Fruit fly (Drosophila melanogaster) whole organism, embryonic: ENCODE data around the gene CG17625.
A peak's percentile ranks its signal among the peaks of the same experiment; 100 is the strongest.

Experiments used
- Asciz ChIP-seq: fragments of 200-800 bp; sonication (Bioruptor generic); optimal IDR thresholded peaks from 2 replicates; lab custom pipeline; 2017; ENCODE audit warnings: missing biosample characterization, mild to moderate bottlenecking, missing genetic modification characterization, missing genetic modification reagents
- CG12219 ChIP-seq: fragments of 200-800 bp; sonication (Bioruptor generic); optimal IDR thresholded peaks from 3 replicates; lab custom pipeline; 2018; ENCODE audit warnings: missing biosample characterization, mild to moderate bottlenecking, missing genetic modification characterization
- CG12299 ChIP-seq: fragments of 200-800 bp; sonication (Bioruptor generic); optimal IDR thresholded peaks from 2 replicates; lab custom pipeline; 2018; ENCODE audit warnings: missing biosample characterization, mild to moderate bottlenecking, missing genetic modification characterization
- CG14014 ChIP-seq: fragments of 200-800 bp; sonication (Bioruptor generic); IDR thresholded peaks from 2 replicates; pipeline ENCODE4 v1.3.6; 2022; ENCODE audit warnings: missing biosample characterization, missing genetic modification characterization
- CG15696 ChIP-seq: fragments of 200-800 bp; sonication (Bioruptor generic); optimal IDR thresholded peaks from 2 replicates; lab custom pipeline; 2019; ENCODE audit warnings: missing biosample characterization, mild to moderate bottlenecking, missing genetic modification characterization, moderate library complexity
- CG17802 ChIP-seq: fragments of 200-800 bp; sonication (Bioruptor generic); optimal IDR thresholded peaks from 2 replicates; lab custom pipeline; 2018; ENCODE audit warnings: missing biosample characterization, mild to moderate bottlenecking, missing genetic modification characterization, moderate library complexity
- CG31224 ChIP-seq: fragments of 200-800 bp; sonication (Bioruptor generic); IDR thresholded peaks from 2 replicates; pipeline ENCODE4 v1.3.6; 2022; ENCODE audit warnings: missing biosample characterization, missing genetic modification characterization
- CG3407 ChIP-seq: fragments of 200-800 bp; sonication (Bioruptor generic); optimal IDR thresholded peaks from 2 replicates; lab custom pipeline; 2018; ENCODE audit warnings: missing biosample characterization, mild to moderate bottlenecking, missing genetic modification characterization
- CG3847 ChIP-seq: fragments of 200-800 bp; sonication (Bioruptor generic); IDR thresholded peaks from 2 replicates; pipeline ENCODE4 v1.3.6; 2022; ENCODE audit warnings: missing biosample characterization, missing genetic modification characterization
- CG4617 ChIP-seq: fragments of 200-800 bp; sonication (Bioruptor generic); optimal IDR thresholded peaks from 3 replicates; lab custom pipeline; 2016; ENCODE audit warnings: missing biosample characterization, missing genetic modification characterization, borderline replicate concordance
- CG5245 ChIP-seq: fragments of 200-800 bp; sonication (Bioruptor generic); optimal IDR thresholded peaks from 3 replicates; lab custom pipeline; 2016; ENCODE audit warnings: missing biosample characterization, missing genetic modification characterization
- CG8359 ChIP-seq: fragments of 200-800 bp; sonication (Bioruptor generic); optimal IDR thresholded peaks from 2 replicates; lab custom pipeline; 2017; ENCODE audit warnings: missing biosample characterization, mild to moderate bottlenecking, missing genetic modification characterization, borderline replicate concordance
- CG8944 ChIP-seq: fragments of 200-800 bp; sonication (Bioruptor generic); optimal IDR thresholded peaks from 3 replicates; lab custom pipeline; 2016; ENCODE audit warnings: missing biosample characterization, missing genetic modification characterization
- CoRest ChIP-seq: fragments of 200-800 bp; sonication (Bioruptor generic); optimal IDR thresholded peaks from 3 replicates; lab custom pipeline; 2018; ENCODE audit warnings: missing biosample characterization, mild to moderate bottlenecking, missing genetic modification characterization, moderate library complexity
- Dbx ChIP-seq: fragments of 200-800 bp; sonication (Bioruptor generic); IDR thresholded peaks from 3 replicates; pipeline ENCODE4 v1.3.6; 2022; ENCODE audit warnings: missing biosample characterization, missing genetic modification characterization
- Deaf1 ChIP-seq: fragments of 200-800 bp; optimal IDR thresholded peaks from 3 replicates; lab custom pipeline; 2019; ENCODE audit warnings: missing biosample characterization, mild to moderate bottlenecking, missing genetic modification characterization, moderate library complexity
- Dip2 ChIP-seq: fragments of 200-800 bp; sonication (Bioruptor generic); IDR thresholded peaks from 2 replicates; pipeline ENCODE4 v1.3.6; 2022; ENCODE audit warnings: missing biosample characterization, missing genetic modification characterization
- Dip3 ChIP-seq: fragments of 200-800 bp; sonication (Bioruptor generic); optimal IDR thresholded peaks from 3 replicates; lab custom pipeline; 2016; ENCODE audit warnings: missing biosample characterization, missing genetic modification characterization
- Dll ChIP-seq: fragments of 200-800 bp; sonication (Bioruptor generic); IDR thresholded peaks from 4 replicates; pipeline ENCODE4 v1.3.6; 2022; ENCODE audit warnings: missing biosample characterization, missing genetic modification characterization; ENCODE audit not compliant: partially characterized antibody
- Ets65A ChIP-seq: fragments of 200-800 bp; sonication (Bioruptor generic); peaks from one replicate; lab custom pipeline; 2016; ENCODE audit warnings: missing biosample characterization, missing genetic modification characterization
- Gug ChIP-seq: fragments of 200-800 bp; sonication (Bioruptor generic); IDR thresholded peaks from 4 replicates; pipeline ENCODE4 v1.3.6; 2022; ENCODE audit warnings: missing biosample characterization, missing genetic modification characterization
- Hmr ChIP-seq: fragments of 200-800 bp; sonication (Bioruptor generic); optimal IDR thresholded peaks from 3 replicates; lab custom pipeline; 2017; ENCODE audit warnings: mild to moderate bottlenecking, missing biosample characterization, missing genetic modification reagents, missing genetic modification characterization
- Neu2 ChIP-seq: fragments of 200-800 bp; sonication (Bioruptor generic); optimal IDR thresholded peaks from 3 replicates; lab custom pipeline; 2016; ENCODE audit warnings: missing biosample characterization, missing genetic modification characterization, borderline replicate concordance
- Nf-YA ChIP-seq: fragments of 200-800 bp; sonication (Bioruptor generic); IDR thresholded peaks from 2 replicates; pipeline ENCODE4 v1.3.6; 2022; ENCODE audit warnings: missing biosample characterization, missing genetic modification characterization
- Nf-YB ChIP-seq: fragments of 200-800 bp; sonication (Bioruptor generic); optimal IDR thresholded peaks from 3 replicates; lab custom pipeline; 2019; ENCODE audit warnings: missing biosample characterization, mild to moderate bottlenecking, missing genetic modification characterization, moderate library complexity
- Oaz ChIP-seq: fragments of 200-800 bp; sonication (Bioruptor generic); IDR thresholded peaks from 2 replicates; pipeline ENCODE4 v1.3.6; 2022; ENCODE audit warnings: missing biosample characterization, missing genetic modification characterization
- Oli ChIP-seq: fragments of 200-800 bp; sonication (Bioruptor generic); optimal IDR thresholded peaks from 2 replicates; lab custom pipeline; 2018; ENCODE audit warnings: missing biosample characterization, mild to moderate bottlenecking, missing genetic modification characterization, moderate library complexity
- Side ChIP-seq: fragments of 200-800 bp; sonication (Bioruptor generic); optimal IDR thresholded peaks from 2 replicates; lab custom pipeline; 2016; ENCODE audit warnings: missing biosample characterization, missing genetic modification characterization
- Sry-δ ChIP-seq: fragments of 200-800 bp; sonication (Bioruptor generic); optimal IDR thresholded peaks from 2 replicates; lab custom pipeline; 2016; ENCODE audit warnings: missing biosample characterization, missing genetic modification characterization
- Stat92E ChIP-seq, 3 experiments: fragments of >200 bp in 2 of 3; fragments of 200-800 bp in 1 of 3; sonication (Bioruptor generic) in 1 of 3; optimal IDR thresholded peaks; 2 replicates each; lab custom pipeline; 2017 to 2019; ENCODE audit warnings: missing biosample characterization in 3 of 3, missing genetic modification characterization in 3 of 3, mild to moderate bottlenecking in 1 of 3, moderate library complexity in 1 of 3
- Trl ChIP-seq, 3 experiments: fragments of >200 bp in 2 of 3; fragments of 200-800 bp in 1 of 3; sonication (Bioruptor generic) in 1 of 3; optimal IDR thresholded peaks; 2 replicates in 1 of 3; 3 replicates in 2 of 3; lab custom pipeline; 2016 to 2017; ENCODE audit warnings: missing biosample characterization in 1 of 3, missing genetic modification characterization in 1 of 3
- Xbp1 ChIP-seq: fragments of 200-800 bp; sonication (Bioruptor generic); optimal IDR thresholded peaks from 3 replicates; lab custom pipeline; 2016; ENCODE audit warnings: missing biosample characterization, mild to moderate bottlenecking, missing genetic modification characterization
- Xrp1 ChIP-seq: fragments of 200-800 bp; sonication (Bioruptor generic); IDR thresholded peaks from 2 replicates; pipeline ENCODE4 v1.3.6; 2022; ENCODE audit warnings: missing biosample characterization, missing genetic modification characterization
- aop ChIP-seq: fragments of 200-800 bp; sonication (Bioruptor generic); IDR thresholded peaks from 2 replicates; pipeline ENCODE4 v1.3.6; 2022; ENCODE audit warnings: missing biosample characterization, missing genetic modification characterization
- ase ChIP-seq: fragments of 200-800 bp; sonication (Bioruptor generic); IDR thresholded peaks from 3 replicates; pipeline ENCODE4 v1.3.6; 2022; ENCODE audit warnings: missing biosample characterization, missing genetic modification characterization
- cad ChIP-seq: fragments of >200 bp; optimal IDR thresholded peaks from 2 replicates; lab custom pipeline; 2017; ENCODE audit warnings: missing biosample characterization, missing genetic modification characterization
- dati ChIP-seq: fragments of 200-800 bp; sonication (Bioruptor generic); IDR thresholded peaks from 2 replicates; pipeline ENCODE4 v1.3.6; 2022; ENCODE audit warnings: missing biosample characterization, missing genetic modification characterization
- dysf ChIP-seq: fragments of 200-800 bp; sonication (Bioruptor generic); IDR thresholded peaks from 3 replicates; pipeline ENCODE4 v1.3.6; 2022; ENCODE audit warnings: missing biosample characterization, missing genetic modification characterization
- grau ChIP-seq: fragments of 200-800 bp; optimal IDR thresholded peaks from 3 replicates; lab custom pipeline; 2019; ENCODE audit warnings: missing biosample characterization, mild to moderate bottlenecking, missing genetic modification characterization, moderate library complexity
- ham ChIP-seq: fragments of 200-800 bp; sonication (Bioruptor generic); IDR thresholded peaks from 2 replicates; pipeline ENCODE4 v1.3.6; 2022; ENCODE audit warnings: missing biosample characterization, missing genetic modification characterization
- hth ChIP-seq: fragments of >200 bp; optimal IDR thresholded peaks from 2 replicates; lab custom pipeline; 2017; ENCODE audit warnings: inconsistent platforms
- lola ChIP-seq, 3 experiments: fragments of >200 bp in 2 of 3; fragments of 200-800 bp in 1 of 3; sonication (Bioruptor generic) in 1 of 3; optimal IDR thresholded peaks; 2 replicates each; lab custom pipeline; 2017 to 2019; ENCODE audit warnings: missing biosample characterization in 3 of 3, missing genetic modification characterization in 3 of 3, mild to moderate bottlenecking in 1 of 3, moderate library complexity in 1 of 3
- mld ChIP-seq: fragments of 200-800 bp; sonication (Bioruptor generic); IDR thresholded peaks from 3 replicates; pipeline ENCODE4 v1.3.6; 2022; ENCODE audit warnings: missing biosample characterization, missing genetic modification characterization; ENCODE audit not compliant: partially characterized antibody
- rib ChIP-seq: fragments of 200-800 bp; sonication (Bioruptor generic); IDR thresholded peaks from 2 replicates; pipeline ENCODE4 v1.3.6; 2022; ENCODE audit warnings: missing biosample characterization, missing genetic modification characterization
- row ChIP-seq: fragments of 200-800 bp; sonication (Bioruptor generic); IDR thresholded peaks from 3 replicates; pipeline ENCODE4 v1.3.6; 2022; ENCODE audit warnings: missing biosample characterization, missing genetic modification characterization
- sd ChIP-seq: fragments of 200-800 bp; sonication (Bioruptor generic); optimal IDR thresholded peaks from 3 replicates; lab custom pipeline; 2018; ENCODE audit warnings: missing biosample characterization, mild to moderate bottlenecking, missing genetic modification characterization, moderate library complexity
- tap ChIP-seq: fragments of 200-800 bp; optimal IDR thresholded peaks from 3 replicates; lab custom pipeline; 2019; ENCODE audit warnings: missing biosample characterization, mild to moderate bottlenecking, missing genetic modification characterization, moderate library complexity
- trh ChIP-seq: fragments of 200-800 bp; sonication (Bioruptor generic); optimal IDR thresholded peaks from 2 replicates; lab custom pipeline; 2016; ENCODE audit warnings: missing biosample characterization, missing genetic modification characterization
- usp ChIP-seq: fragments of >200 bp; optimal IDR thresholded peaks from 2 replicates; lab custom pipeline; 2017; ENCODE audit warnings: missing biosample characterization, missing genetic modification characterization

CG17625 gene

dm6 chr3R:22667284-22667958, 19.2 kb upstream of the CG17625 start (continued):
- TF ChIP-seq mld (GFP tag; lab: Robert Waterston, UW) (no peak), Asciz (GFP tag; lab: Kevin White, UChicago) (peak; percentile 90), Dbx (GFP tag; lab: Robert Waterston, UW) (no peak), Nf-YB (GFP tag; lab: Kevin White, UChicago) (peak; percentile 58), tap (tag; lab: Kevin White, UChicago) (peak; percentile 92), CG4617 (GFP tag; lab: Kevin White, UChicago) (peak; percentile 12), CG17802 (tag; lab: Kevin White, UChicago) (peak; percentile 64), trh (GFP tag; lab: Kevin White, UChicago) (peak; percentile 21), Dll (GFP tag; lab: Robert Waterston, UW) (no peak), ham (GFP tag; lab: Robert Waterston, UW) (no peak), Ets65A (peak; percentile 95), Deaf1 (tag; lab: Kevin White, UChicago) (peak; percentile 67), Sry-δ (GFP tag; lab: Kevin White, UChicago) (peak; percentile 19), Nf-YA (GFP tag; lab: Robert Waterston, UW) (peak; percentile 64), Oaz (GFP tag; lab: Robert Waterston, UW) (no peak), CG8359 (peak; percentile 66), CoRest (tag; lab: Kevin White, UChicago) (peak; percentile 83), sd (tag; lab: Kevin White, UChicago) (no peak), Hmr (GFP tag; lab: Kevin White, UChicago) (peak; percentile 11), CG14014 (GFP tag; lab: Robert Waterston, UW) (peak; percentile 50), CG5245 (GFP tag; lab: Kevin White, UChicago) (peak; percentile 65), CG12219 (GFP tag; lab: Kevin White, UChicago) (peak; percentile 42), Gug (no peak), rib (GFP tag; lab: Robert Waterston, UW) (no peak), cad (no peak), Oli (tag; lab: Kevin White, UChicago) (peak; percentile 86), row (GFP tag; lab: Robert Waterston, UW) (peak; percentile 76), Trl (optimal IDR thresholded peaks at IDR 0.05; lab: Kevin White, UChicago) (peak; percentile 36 to 56), Trl (GFP tag; optimal IDR thresholded peaks at IDR 0.05; lab: Kevin White, UChicago) (peak; percentile 15), CG8944 (GFP tag; lab: Kevin White, UChicago) (peak; percentile 45), Xrp1 (GFP tag; lab: Robert Waterston, UW) (peak; percentile 85), Side (GFP tag; lab: Kevin White, UChicago) (peak; percentile 38), usp (GFP tag; lab: Kevin White, UChicago) (no peak), dysf (GFP tag; lab: Robert Waterston, UW) (peak; percentile 74), Dip3 (GFP tag; lab: Kevin White, UChicago) (no peak), Stat92E (GFP tag; optimal IDR thresholded peaks at IDR 0.05; lab: Kevin White, UChicago) (peak in 1 of 3 experiments; percentile 54), lola (GFP tag; optimal IDR thresholded peaks at IDR 0.05; lab: Kevin White, UChicago) (peak in 1 of 3 experiments; percentile 83), CG31224 (0 out of 2 replicates have a peak, but pooled peaks have one; percentile 46), CG15696 (tag; lab: Kevin White, UChicago) (peak; percentile 91), ase (GFP tag; lab: Robert Waterston, UW) (peak; percentile 65; the same call in 1 of the 3 replicates), Xbp1 (GFP tag; lab: Kevin White, UChicago) (peak; percentile 77), Neu2 (no peak), grau (tag; lab: Kevin White, UChicago) (peak; percentile 76), CG3407 (peak; percentile 66), CG12299 (tag; lab: Kevin White, UChicago) (no peak), aop (GFP tag; lab: Robert Waterston, UW) (no peak), dati (peak; percentile 44; the same call in 1 of the 2 replicates), hth (lab: Kevin White, UChicago) (no peak), Dip2 (GFP tag; lab: Robert Waterston, UW) (0 out of 2 replicates have a peak, but pooled peaks have one; percentile 20), CG3847 (GFP tag; lab: Robert Waterston, UW) (peak; percentile 24; the same call in 1 of the 2 replicates)
